Worm (Caenorhabditis elegans) whole organism, L4/young adult: Measurements from ENCODE around the gene srv-17.

Experiments used
- W03F9.2 ChIP-seq: fragments of 150-350 bp; optimal IDR thresholded peaks from 2 replicates; lab custom pipeline; 2014; ENCODE audit warnings: missing biosample characterization, missing genetic modification characterization
- dao-5 ChIP-seq: sonication (generic microtip); optimal IDR thresholded peaks from 2 replicates; lab custom pipeline; 2016; ENCODE audit warnings: missing genotype, missing genetic modification characterization, moderate library complexity, missing compliant biosample characterization

- TF ChIP-seq W03F9.2 (tag; lab: Kevin White, UChicago) (no peak), dao-5 (tag; lab: Kevin White, UChicago) (no peak)
Observed at ce11 chrIV:5879853-5880252, 9.9 kb upstream of the srv-17 start, which contains the start of gene srv-22.
